Worm (Caenorhabditis elegans): Measurements from ENCODE around the gene cgt-3.

cgt-3 gene

DNA sequence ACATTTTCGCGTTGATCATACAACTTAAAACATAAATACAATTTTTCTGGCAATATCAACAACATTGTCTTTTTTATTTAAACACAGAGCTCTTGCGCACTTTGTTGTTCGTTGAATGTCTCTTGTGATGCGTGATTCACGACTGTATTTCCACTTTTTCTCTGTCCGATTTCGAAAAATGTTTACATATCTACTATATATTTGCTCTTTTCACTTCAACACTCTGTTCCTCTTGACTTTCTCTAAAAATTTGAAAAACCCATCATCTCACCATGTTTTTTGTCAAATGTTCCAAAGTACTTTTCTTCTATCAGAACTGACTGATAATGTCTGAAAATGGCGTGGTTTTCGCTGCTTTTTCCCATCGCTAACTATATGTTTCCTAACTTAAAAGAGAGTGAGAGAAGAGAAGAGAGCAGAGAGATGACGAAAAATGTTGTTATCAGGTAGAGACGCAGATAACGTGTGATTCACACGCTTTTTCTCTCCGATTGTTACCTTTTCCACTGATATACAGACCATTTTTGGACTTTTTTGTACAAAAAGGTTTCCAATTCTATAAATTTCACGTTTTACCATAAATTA lies 907 bp downstream of the cgt-3 start (continued):
- no peak for TF ChIP-seq K12H6.12 (tag; optimal IDR thresholded peaks at IDR 0.05)
- TF ChIP-seq ets-4 (GFP tag; optimal IDR thresholded peaks at IDR 0.05), result peak; percentile 43
- TF ChIP-seq hmg-1.2 (GFP tag; IDR thresholded peaks at IDR 0.05), result peak; percentile 41; the same call in 1 of the 2 replicates
- TF ChIP-seq sptf-2 (GFP tag; optimal IDR thresholded peaks at IDR 0.05), result no peak
- TF ChIP-seq ama-1 (optimal IDR thresholded peaks at IDR 0.05), result no peak
- TF ChIP-seq ama-1 (GFP tag; optimal IDR thresholded peaks at IDR 0.05), result no peak
- no peak for TF ChIP-seq rec-8 (tag; optimal IDR thresholded peaks at IDR 0.05)

DNA sequence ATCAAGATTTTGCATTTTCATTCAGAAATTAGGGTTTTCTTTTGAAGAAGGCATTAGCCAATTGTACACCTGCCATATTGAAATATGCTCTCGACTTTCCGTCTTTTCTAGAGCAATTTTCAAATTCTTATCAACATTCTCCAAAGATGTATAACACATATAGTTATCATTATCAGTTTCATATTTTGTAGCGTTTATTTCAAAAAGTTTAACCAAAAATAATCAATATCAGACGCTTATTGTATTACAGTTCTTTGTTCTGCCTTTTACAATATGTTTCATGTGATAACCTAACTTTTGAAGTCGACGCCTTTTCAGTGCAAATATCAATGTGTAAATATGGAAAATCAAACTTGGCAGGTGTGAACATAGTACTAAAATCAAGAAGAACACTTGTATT lies 2.8 kb downstream of the cgt-3 start:
- TF ChIP-seq nhr-80 (tag; optimal IDR thresholded peaks at IDR 0.05) (peak; percentile 50), hmg-20 (GFP tag; IDR thresholded peaks at IDR 0.05) (no peak), attf-5 (GFP tag; optimal IDR thresholded peaks at IDR 0.05) (no peak)

DNA sequence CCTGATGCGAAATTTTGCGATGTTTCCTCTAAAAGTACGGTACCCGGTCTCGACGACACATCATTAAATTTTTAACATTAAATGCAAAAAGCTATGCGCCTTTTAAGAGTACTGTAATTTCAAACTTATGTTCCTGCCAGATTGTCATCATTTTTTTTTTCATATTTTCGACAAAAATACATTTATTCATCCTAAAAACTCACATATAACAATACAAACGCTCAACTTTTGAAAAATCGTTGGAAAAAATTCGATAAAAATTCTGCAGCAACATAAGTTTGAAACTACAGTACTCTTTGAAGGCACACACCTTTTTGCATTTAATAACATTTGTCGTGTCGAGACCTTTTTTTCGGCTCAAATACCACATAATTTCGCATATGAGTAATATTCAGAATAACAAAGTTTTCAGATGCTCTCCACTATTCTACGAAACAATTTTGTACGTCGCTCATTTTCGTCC lies 5.9 kb downstream of the cgt-3 start, which contains the start of gene frh-1:
Gene frh-1 (plus strand): TSS at position 413 of the 463 bp plus-strand sequence.
- TF ChIP-seq madf-6 (GFP tag; IDR thresholded peaks at IDR 0.05) (0 out of 2 replicates have a peak, but pooled peaks have one; percentile 22), Y53G8AR.9 (GFP tag; conservative IDR thresholded peaks at IDR 0.05) (0 out of 2 replicates have a peak, but pooled peaks have one; percentile 57), repo-1 (tag; optimal IDR thresholded peaks at IDR 0.05) (peak; percentile 41), lsl-1 (GFP tag; optimal IDR thresholded peaks at IDR 0.05) (peak; percentile 2), ets-4 (GFP tag; optimal IDR thresholded peaks at IDR 0.05) (no peak)

DNA sequence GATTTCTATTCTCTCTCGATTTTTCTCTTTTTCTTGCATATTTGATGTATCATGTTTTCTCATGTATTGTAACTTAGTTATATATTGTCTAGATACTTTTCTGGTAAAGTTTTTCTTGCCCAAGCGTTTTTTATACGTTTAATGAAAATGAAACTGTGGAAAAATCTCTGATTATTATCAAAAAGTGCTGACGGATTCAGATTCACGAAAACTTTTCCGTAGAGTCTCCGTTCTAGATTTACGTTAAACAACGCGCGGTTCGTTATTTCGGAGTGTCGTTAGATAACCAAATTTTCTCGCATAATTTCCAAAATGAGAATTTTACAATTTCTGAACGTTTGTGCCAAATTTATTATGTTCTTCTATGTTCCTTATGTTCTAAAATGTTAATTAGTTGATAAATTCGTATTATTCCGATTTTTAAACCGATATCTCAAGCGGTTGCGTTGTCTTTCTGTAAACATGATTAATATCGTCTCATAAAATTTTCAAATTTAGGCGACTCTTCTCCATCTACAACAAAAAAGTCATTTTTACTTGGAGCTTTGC lies 7.1 kb downstream of the cgt-3 start, which contains the start of gene ptp-2:
Gene ptp-2 (plus strand): TSS at position 499 of the 549 bp plus-strand sequence.
- no peak for TF ChIP-seq F33H1.4 (GFP tag; IDR thresholded peaks at IDR 0.05)
- peak; percentile 42 for TF ChIP-seq F23B12.7 (tag; optimal IDR thresholded peaks at IDR 0.05; ENCODE audit: insufficient read depth)
- no peak for TF ChIP-seq zim-3 (tag; optimal IDR thresholded peaks at IDR 0.05)
- no peak for TF ChIP-seq rpc-1 (optimal IDR thresholded peaks at IDR 0.05)
- TF ChIP-seq rpc-1 (tag; optimal IDR thresholded peaks at IDR 0.05), result no peak
- no peak for TF ChIP-seq aptf-3 (GFP tag; IDR thresholded peaks at IDR 0.05)
- no peak for TF ChIP-seq Y95B8A.8 (GFP tag; IDR thresholded peaks at IDR 0.05)
- TF ChIP-seq tbp1 (GFP tag; optimal IDR thresholded peaks at IDR 0.05), result no peak
- TF ChIP-seq nfyb-1 (GFP tag; IDR thresholded peaks at IDR 0.05), result no peak
- no peak for TF ChIP-seq lag-1 (GFP tag; IDR thresholded peaks at IDR 0.05)
- no peak for TF ChIP-seq snpc-1.3 (tag; optimal IDR thresholded peaks at IDR 0.05; ENCODE audit: insufficient read depth)
- TF ChIP-seq Y79H2A.3 (GFP tag; conservative IDR thresholded peaks at IDR 0.05), result no peak
- TF ChIP-seq xnd-1 (tag; optimal IDR thresholded peaks at IDR 0.05), result no peak
- TF ChIP-seq akir-1 (GFP tag; optimal IDR thresholded peaks at IDR 0.05), result no peak
- TF ChIP-seq madf-8 (GFP tag; conservative IDR thresholded peaks at IDR 0.05), result no peak
- TF ChIP-seq madf-10 (tag; optimal IDR thresholded peaks at IDR 0.05), result no peak
- TF ChIP-seq ama-1 (optimal IDR thresholded peaks at IDR 0.05), result no peak
- peak in 1 of 2 experiments; percentile 19 for TF ChIP-seq ama-1 (GFP tag; optimal IDR thresholded peaks at IDR 0.05)
- no peak for TF ChIP-seq aptf-2 (GFP tag; conservative IDR thresholded peaks at IDR 0.05)
- TF ChIP-seq F57A8.1 (GFP tag; optimal IDR thresholded peaks at IDR 0.05), result no peak
- no peak for TF ChIP-seq ztf-26 (tag; optimal IDR thresholded peaks at IDR 0.05)
- no peak for TF ChIP-seq mel-28 (tag; optimal IDR thresholded peaks at IDR 0.05; ENCODE audit: borderline replicate concordance)
- no peak for TF ChIP-seq ceh-40 (GFP tag; IDR thresholded peaks at IDR 0.05)
- TF ChIP-seq cebp-1 (GFP tag; IDR thresholded peaks at IDR 0.05), result no peak
- TF ChIP-seq cebp-1 (tag; optimal IDR thresholded peaks at IDR 0.05), result peak; percentile 17
- no peak for TF ChIP-seq nhr-27 (tag; optimal IDR thresholded peaks at IDR 0.05)
- peak; percentile 75 for TF ChIP-seq ceh-100 (GFP tag; IDR thresholded peaks at IDR 0.05)
- TF ChIP-seq B0336.3 (GFP tag; IDR thresholded peaks at IDR 0.05), result no peak
- TF ChIP-seq pbrm-1 (GFP tag; IDR thresholded peaks at IDR 0.05), result no peak
- TF ChIP-seq die-1 (tag; optimal IDR thresholded peaks at IDR 0.05), result no peak
- no peak for TF ChIP-seq sdz-38 (tag; optimal IDR thresholded peaks at IDR 0.05)
